Worm (Caenorhabditis elegans) whole organism, L1 larva: ENCODE data around the gene pgp-11.

ENCODE experiments used
- C16A3.4 ChIP-seq: fragments of 150-350 bp; optimal IDR thresholded peaks from 2 replicates; lab custom pipeline; 2014; ENCODE audit warnings: missing biosample characterization, missing genetic modification characterization
- C34B4.2 ChIP-seq: sonication (generic microtip); optimal IDR thresholded peaks from 2 replicates; lab custom pipeline; 2017; ENCODE audit warnings: mild to moderate bottlenecking, missing genetic modification characterization, missing compliant biosample characterization
- F16B12.6 ChIP-seq: fragments of 150-350 bp; optimal IDR thresholded peaks from 2 replicates; lab custom pipeline; 2014; ENCODE audit warnings: missing biosample characterization, missing genetic modification characterization
- aha-1 ChIP-seq: fragments of 150-350 bp; optimal IDR thresholded peaks from 2 replicates; lab custom pipeline; 2014; ENCODE audit warnings: missing biosample characterization, missing genetic modification characterization
- aly-2 ChIP-seq: fragments of 150-350 bp; optimal IDR thresholded peaks from 2 replicates; lab custom pipeline; 2014; ENCODE audit warnings: missing biosample characterization, missing genetic modification characterization
- blmp-1 ChIP-seq: fragments of 150-350 bp; optimal IDR thresholded peaks from 2 replicates; lab custom pipeline; 2014; ENCODE audit warnings: missing biosample characterization, missing genetic modification characterization
- ceh-63 ChIP-seq: fragments of 200-800 bp; sonication (Bioruptor generic); optimal IDR thresholded peaks from 2 replicates; lab custom pipeline; 2018; ENCODE audit warnings: mild to moderate bottlenecking, missing genetic modification characterization, missing compliant biosample characterization
- ceh-8 ChIP-seq: fragments of 200-800 bp; sonication (Bioruptor generic); optimal IDR thresholded peaks from 2 replicates; lab custom pipeline; 2018; ENCODE audit warnings: mild to moderate bottlenecking, missing genetic modification characterization, moderate library complexity, missing compliant biosample characterization
- ceh-90 ChIP-seq: sonication (generic microtip); optimal IDR thresholded peaks from 2 replicates; lab custom pipeline; 2016; ENCODE audit warnings: missing genetic modification characterization, missing compliant biosample characterization
- dpl-1 ChIP-seq, 3 experiments: fragments of 150-350 bp in 2 of 3; sonication (generic microtip) in 1 of 3; optimal IDR thresholded peaks; 2 replicates each; lab custom pipeline; 2014 to 2017; ENCODE audit warnings: missing biosample characterization in 3 of 3, missing genetic modification characterization in 3 of 3, missing genetic modification reagents in 3 of 3
- dsc-1 ChIP-seq: sonication (generic microtip); optimal IDR thresholded peaks from 2 replicates; lab custom pipeline; 2016; ENCODE audit warnings: mild to moderate bottlenecking, missing genetic modification characterization, missing compliant biosample characterization
- efl-3 ChIP-seq: fragments of 200-800 bp; sonication (Bioruptor generic); optimal IDR thresholded peaks from 2 replicates; lab custom pipeline; 2018; ENCODE audit warnings: mild to moderate bottlenecking, missing genetic modification characterization, missing compliant biosample characterization
- egl-13 ChIP-seq: sonication (generic microtip); optimal IDR thresholded peaks from 2 replicates; lab custom pipeline; 2016; ENCODE audit warnings: missing genotype, missing genetic modification reagents, missing genetic modification characterization, missing compliant biosample characterization
- egl-27 ChIP-seq, 2 experiments: fragments of 150-350 bp in 1 of 2; sonication (generic microtip); optimal IDR thresholded peaks; 3 replicates each; lab custom pipeline; 2017 to 2018; ENCODE audit warnings: missing biosample characterization in 2 of 2, missing genetic modification characterization in 2 of 2, missing genetic modification reagents in 2 of 2
- elt-3 ChIP-seq, 6 experiments: fragments of 150-350 bp in 1 of 6; sonication (generic microtip); optimal IDR thresholded peaks; 2 replicates each; lab custom pipeline; 2017 to 2018; ENCODE audit warnings: missing biosample characterization in 6 of 6, missing genetic modification characterization in 6 of 6, inconsistent platforms in 1 of 6
- ets-5 ChIP-seq: fragments of 200-800 bp; sonication (Bioruptor generic); IDR thresholded peaks from 2 replicates; pipeline ENCODE4 v1.3.6; 2022; ENCODE audit warnings: missing genetic modification characterization, missing compliant biosample characterization
- fkh-4 ChIP-seq: sonication (generic microtip); optimal IDR thresholded peaks from 2 replicates; lab custom pipeline; 2016; ENCODE audit warnings: missing compliant biosample characterization, missing genetic modification characterization, borderline replicate concordance
- fkh-8 ChIP-seq: sonication (generic microtip); optimal IDR thresholded peaks from 2 replicates; lab custom pipeline; 2016; ENCODE audit warnings: mild to moderate bottlenecking, missing genetic modification characterization, missing compliant biosample characterization
- fos-1 ChIP-seq: fragments of 150-350 bp; optimal IDR thresholded peaks from 2 replicates; lab custom pipeline; 2014; ENCODE audit warnings: missing biosample characterization, missing genetic modification characterization
- hlh-17 ChIP-seq: fragments of 200-800 bp; sonication (Bioruptor generic); optimal IDR thresholded peaks from 2 replicates; lab custom pipeline; 2018; ENCODE audit warnings: missing genetic modification characterization, mild to moderate bottlenecking, missing compliant biosample characterization, moderate library complexity, borderline replicate concordance
- hlh-4 ChIP-seq: sonication (generic microtip); optimal IDR thresholded peaks from 2 replicates; lab custom pipeline; 2016; ENCODE audit warnings: mild to moderate bottlenecking, missing genetic modification characterization, missing compliant biosample characterization
- hpl-2 ChIP-seq: fragments of 150-350 bp; optimal IDR thresholded peaks from 2 replicates; lab custom pipeline; 2014; ENCODE audit warnings: missing biosample characterization, missing genetic modification reagents, missing genetic modification characterization
- irx-1 ChIP-seq: sonication (generic microtip); optimal IDR thresholded peaks from 2 replicates; lab custom pipeline; 2016; ENCODE audit warnings: missing genetic modification characterization, missing compliant biosample characterization
- jun-1 ChIP-seq: fragments of 150-350 bp; optimal IDR thresholded peaks from 2 replicates; lab custom pipeline; 2014; ENCODE audit warnings: missing biosample characterization, missing genetic modification reagents, missing genetic modification characterization
- lin-13 ChIP-seq: fragments of 150-350 bp; optimal IDR thresholded peaks from 2 replicates; lab custom pipeline; 2014; ENCODE audit warnings: missing biosample characterization, missing genetic modification reagents, missing genetic modification characterization
- lin-15B ChIP-seq: fragments of 150-350 bp; sonication (generic microtip); optimal IDR thresholded peaks from 3 replicates; lab custom pipeline; 2014; ENCODE audit warnings: missing biosample characterization, missing genetic modification characterization
- lin-35 ChIP-seq, 2 experiments: fragments of 150-350 bp; optimal IDR thresholded peaks; 2 replicates each; lab custom pipeline; 2014; ENCODE audit warnings: missing biosample characterization in 2 of 2, missing genetic modification characterization in 2 of 2, missing genetic modification reagents in 2 of 2
- mab-9 ChIP-seq: fragments of 200-800 bp; sonication (Bioruptor generic); IDR thresholded peaks from 2 replicates; pipeline ENCODE4 v1.3.6; 2022; ENCODE audit warnings: missing genetic modification reagents, missing genetic modification characterization, missing compliant biosample characterization
- mef-2 ChIP-seq: fragments of 150-350 bp; optimal IDR thresholded peaks from 2 replicates; lab custom pipeline; 2014; ENCODE audit warnings: missing biosample characterization, missing genetic modification characterization
- mep-1 ChIP-seq: fragments of 150-350 bp; optimal IDR thresholded peaks from 2 replicates; lab custom pipeline; 2014; ENCODE audit warnings: missing biosample characterization, missing genetic modification characterization
- nhr-11 ChIP-seq: fragments of 150-350 bp; optimal IDR thresholded peaks from 2 replicates; lab custom pipeline; 2014; ENCODE audit warnings: missing biosample characterization, missing genetic modification characterization
- nhr-28 ChIP-seq: fragments of 150-350 bp; optimal IDR thresholded peaks from 2 replicates; lab custom pipeline; 2014; ENCODE audit warnings: missing biosample characterization, missing genetic modification characterization
- nhr-85 ChIP-seq: sonication (generic microtip); peaks from one replicate; lab custom pipeline; 2016; ENCODE audit warnings: missing genetic modification characterization, inconsistent platforms, missing compliant biosample characterization
- pqm-1 ChIP-seq: sonication (generic microtip); optimal IDR thresholded peaks from 3 replicates; lab custom pipeline; 2017; ENCODE audit warnings: missing biosample characterization, missing genetic modification characterization
- rnt-1 ChIP-seq: sonication (generic microtip); optimal IDR thresholded peaks from 2 replicates; lab custom pipeline; 2016; ENCODE audit warnings: mild to moderate bottlenecking, missing genetic modification characterization, moderate library complexity, missing compliant biosample characterization
- snpc-4 ChIP-seq: fragments of 150-350 bp; optimal IDR thresholded peaks from 2 replicates; lab custom pipeline; 2014; ENCODE audit warnings: missing biosample characterization, missing genetic modification characterization
- swsn-7 ChIP-seq: sonication (generic microtip); optimal IDR thresholded peaks from 2 replicates; lab custom pipeline; 2016; ENCODE audit warnings: missing genetic modification characterization, missing compliant biosample characterization
- unc-86 ChIP-seq: sonication (generic microtip); optimal IDR thresholded peaks from 2 replicates; lab custom pipeline; 2016; ENCODE audit warnings: missing genetic modification characterization, missing compliant biosample characterization
- vab-15 ChIP-seq: sonication (generic microtip); optimal IDR thresholded peaks from 2 replicates; lab custom pipeline; 2017; ENCODE audit warnings: missing genotype, mild to moderate bottlenecking, missing genetic modification characterization, missing compliant biosample characterization
- xbp-1 ChIP-seq: sonication (generic microtip); optimal IDR thresholded peaks from 2 replicates; lab custom pipeline; 2016; ENCODE audit warnings: missing genetic modification characterization, missing compliant biosample characterization
- zip-4 ChIP-seq: fragments of 200-800 bp; sonication (Bioruptor generic); optimal IDR thresholded peaks from 2 replicates; lab custom pipeline; 2018; ENCODE audit warnings: mild to moderate bottlenecking, missing genetic modification characterization, moderate library complexity, missing compliant biosample characterization
- ztf-11 ChIP-seq, 2 experiments: sonication (generic microtip); optimal IDR thresholded peaks; 2 replicates each; lab custom pipeline; 2016 to 2017; ENCODE audit warnings: missing genetic modification characterization in 2 of 2, missing biosample characterization in 1 of 2, missing compliant biosample characterization in 1 of 2
- ztf-4 ChIP-seq: fragments of 150-350 bp; optimal IDR thresholded peaks from 2 replicates; lab custom pipeline; 2014; ENCODE audit warnings: missing biosample characterization, missing genetic modification characterization

pgp-11 gene

DNA sequence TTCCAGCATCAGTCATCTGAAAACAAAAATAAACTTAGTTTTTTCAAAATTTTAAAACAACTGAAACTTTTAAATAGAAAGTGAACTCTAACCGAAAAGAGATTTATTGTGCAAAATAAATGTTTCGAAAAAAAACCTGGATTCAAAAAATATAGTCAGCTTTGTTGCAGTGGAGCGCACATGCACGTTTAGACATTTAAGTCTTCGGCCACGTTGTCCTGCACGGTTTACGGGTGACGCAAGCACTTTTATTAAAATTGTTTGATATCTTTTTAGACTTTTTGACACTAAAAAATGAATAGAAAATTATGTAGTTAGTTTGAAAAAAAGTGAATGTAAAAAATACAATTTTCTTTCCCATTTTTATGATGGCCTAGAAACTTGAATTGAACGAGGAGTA lies 35.4 kb upstream of the pgp-11 start, which contains the start of the genes ubh-4 and algn-6 (continued):
- TF ChIP-seq rnt-1 (tag; lab: Kevin White, UChicago) (peak; percentile 74), mef-2 (tag; lab: Kevin White, UChicago) (no peak), ceh-63 (GFP tag; lab: Kevin White, UChicago) (no peak), elt-3 (tag; optimal IDR thresholded peaks at IDR 0.05; lab: Kevin White, UChicago) (peak in 1 of 6 experiments; percentile 49), hlh-4 (tag; lab: Kevin White, UChicago) (no peak), blmp-1 (peak; percentile 16), aly-2 (tag; lab: Kevin White, UChicago) (no peak), nhr-28 (tag; lab: Kevin White, UChicago) (no peak), jun-1 (no peak), efl-3 (no peak), mep-1 (tag; lab: Kevin White, UChicago) (peak; percentile 78), zip-4 (GFP tag; lab: Kevin White, UChicago) (no peak), ets-5 (GFP tag; lab: Robert Waterston, UW) (no peak), ceh-90 (tag; lab: Kevin White, UChicago) (peak; percentile 66), ztf-4 (tag; lab: Kevin White, UChicago) (no peak), dsc-1 (tag; lab: Kevin White, UChicago) (peak; percentile 28), fkh-4 (tag; lab: Kevin White, UChicago) (no peak), nhr-11 (tag; lab: Kevin White, UChicago) (no peak), lin-35 (GFP tag; optimal IDR thresholded peaks at IDR 0.05; lab: Kevin White, UChicago) (peak; percentile 62 to 80), C16A3.4 (peak; percentile 82), vab-15 (tag; lab: Kevin White, UChicago) (peak; percentile 6), lin-13 (GFP tag; lab: Kevin White, UChicago) (no peak), unc-86 (peak; percentile 23), pqm-1 (tag; lab: Kevin White, UChicago) (no peak)

DNA sequence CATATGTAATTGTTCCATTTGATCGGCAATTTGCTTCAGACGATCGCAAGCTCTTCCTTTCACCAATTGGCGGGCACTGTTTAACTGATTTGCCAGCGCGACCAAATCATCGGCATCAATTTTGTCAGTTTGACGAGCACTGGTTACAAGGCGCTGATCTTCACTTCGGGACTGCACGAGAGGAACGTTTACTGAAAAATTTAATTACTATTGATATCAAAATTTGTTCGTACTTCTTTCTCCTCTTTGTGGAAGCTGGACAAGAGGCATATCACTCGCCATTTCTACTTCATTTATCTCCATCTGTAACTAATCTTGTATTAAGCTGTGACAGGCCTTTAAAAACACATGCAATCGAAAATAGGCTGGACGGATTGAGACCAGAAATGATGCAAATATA lies 33.8 kb upstream of the pgp-11 start, which contains the start of gene C08B11.9:
Gene C08B11.9, minus strand, starts transcription at position 307 of the 400 bp plus-strand sequence.
- TF ChIP-seq elt-3 (tag; optimal IDR thresholded peaks at IDR 0.05; lab: Kevin White, UChicago): no peak
- no peak for TF ChIP-seq mab-9 (GFP tag; lab: Robert Waterston, UW)
- TF ChIP-seq zip-4 (GFP tag; lab: Kevin White, UChicago): no peak
- no peak for TF ChIP-seq ceh-8 (GFP tag; lab: Kevin White, UChicago)
- TF ChIP-seq lin-35 (GFP tag; optimal IDR thresholded peaks at IDR 0.05; lab: Kevin White, UChicago): no peak
- TF ChIP-seq swsn-7 (tag; lab: Kevin White, UChicago): no peak
- TF ChIP-seq ets-5 (GFP tag; lab: Robert Waterston, UW): no peak
- no peak for TF ChIP-seq ztf-11 (tag; optimal IDR thresholded peaks at IDR 0.05; lab: Kevin White, UChicago)
- no peak for TF ChIP-seq fos-1
- no peak for TF ChIP-seq xbp-1 (tag; lab: Kevin White, UChicago)

DNA sequence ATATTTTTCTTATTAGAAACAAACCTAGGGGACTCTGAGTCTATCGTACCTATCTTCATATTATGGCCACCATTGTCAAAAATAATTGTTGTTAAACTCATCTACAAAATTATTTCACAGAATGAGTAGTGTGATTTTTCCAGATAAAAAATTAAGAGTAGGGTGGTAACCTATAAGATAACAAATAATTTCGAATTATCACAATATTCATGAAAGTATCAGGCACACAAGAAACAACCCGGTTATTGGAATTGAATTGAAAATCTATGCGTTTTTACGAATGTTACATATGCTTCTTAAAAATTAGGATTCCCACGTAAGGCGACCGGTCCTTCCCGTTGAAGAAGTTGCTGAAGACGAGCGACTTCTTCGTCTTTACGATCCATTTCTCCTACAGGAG lies 33.2 kb upstream of the pgp-11 start, which contains the start of gene arp-6:
Gene arp-6, minus strand, starts transcription at position 101 of the 400 bp plus-strand sequence.
- TF ChIP-seq egl-13 (tag; lab: Kevin White, UChicago) (no peak), nhr-85 (no peak), aly-2 (tag; lab: Kevin White, UChicago) (no peak), lin-13 (GFP tag; lab: Kevin White, UChicago) (no peak), unc-86 (no peak), hpl-2 (GFP tag; lab: Kevin White, UChicago) (no peak), vab-15 (tag; lab: Kevin White, UChicago) (no peak), C16A3.4 (no peak), lin-15B (tag; lab: Kevin White, UChicago) (no peak), aha-1 (tag; lab: Kevin White, UChicago) (no peak), snpc-4 (tag; lab: Kevin White, UChicago) (no peak), lin-35 (GFP tag; optimal IDR thresholded peaks at IDR 0.05; lab: Kevin White, UChicago) (no peak), dpl-1 (GFP tag; optimal IDR thresholded peaks at IDR 0.05; lab: Kevin White, UChicago) (no peak), mef-2 (tag; lab: Kevin White, UChicago) (no peak), C34B4.2 (no peak), fkh-8 (tag; lab: Kevin White, UChicago) (no peak), hlh-17 (no peak), F16B12.6 (no peak), irx-1 (tag; lab: Kevin White, UChicago) (no peak), egl-27 (tag; optimal IDR thresholded peaks at IDR 0.05; lab: Kevin White, UChicago) (no peak)
